Fruit fly (Drosophila melanogaster) whole organism, wandering third instar larva: ENCODE data around the gene wge.

Experiments
- Abd-B ChIP-seq: fragments of >200 bp; optimal IDR thresholded peaks from 2 replicates; lab custom pipeline; 2017; ENCODE audit warnings: missing biosample characterization, missing genetic modification characterization
- Jra ChIP-seq: sonication (Bioruptor generic); optimal IDR thresholded peaks from 2 replicates; lab custom pipeline; 2016; ENCODE audit warnings: missing biosample characterization, missing genetic modification characterization
- Mio ChIP-seq: sonication (Bioruptor generic); optimal IDR thresholded peaks from 2 replicates; lab custom pipeline; 2016; ENCODE audit warnings: missing biosample characterization, missing genetic modification characterization
- Myc ChIP-seq: fragments of >200 bp; optimal IDR thresholded peaks from 2 replicates; lab custom pipeline; 2017
- Sp1 ChIP-seq: fragments of 200-800 bp; sonication (Bioruptor generic); optimal IDR thresholded peaks from 3 replicates; lab custom pipeline; 2019; ENCODE audit warnings: missing biosample characterization, mild to moderate bottlenecking, missing genetic modification characterization, moderate library complexity
- br ChIP-seq: fragments of 200-800 bp; sonication (Bioruptor generic); optimal IDR thresholded peaks from 2 replicates; lab custom pipeline; 2016; ENCODE audit warnings: missing biosample characterization, missing genetic modification characterization
- brk ChIP-seq: fragments of 200-800 bp; sonication (Bioruptor generic); optimal IDR thresholded peaks from 2 replicates; lab custom pipeline; 2016; ENCODE audit warnings: missing biosample characterization, mild to moderate bottlenecking, missing genetic modification characterization
- dl ChIP-seq, 2 experiments: fragments of 175-275, 200-275 bp in 1 of 2; fragments of 200-275 bp in 1 of 2; sonication (Bioruptor generic); optimal IDR thresholded peaks; lab custom pipeline; 2018; ENCODE audit warnings: mild to moderate bottlenecking in 2 of 2, missing biosample characterization in 2 of 2, missing genetic modification characterization in 2 of 2, moderate library complexity in 2 of 2; ENCODE audit not compliant: partially characterized antibody in 2 of 2, insufficient read depth in 1 of 2
- pan ChIP-seq: fragments of >200 bp; optimal IDR thresholded peaks from 2 replicates; lab custom pipeline; 2017
- psq ChIP-seq: fragments of 200-800 bp; sonication (Bioruptor generic); optimal IDR thresholded peaks from 3 replicates; lab custom pipeline; 2017; ENCODE audit warnings: missing biosample characterization, mild to moderate bottlenecking, missing genetic modification characterization, moderate library complexity
- sage ChIP-seq: fragments of 200-800 bp; sonication (Bioruptor generic); optimal IDR thresholded peaks from 2 replicates; lab custom pipeline; 2016; ENCODE audit warnings: missing biosample characterization, mild to moderate bottlenecking, missing genetic modification characterization
- woc ChIP-seq: sonication (Bioruptor generic); optimal IDR thresholded peaks from 2 replicates; lab custom pipeline; 2016; ENCODE audit warnings: missing biosample characterization, mild to moderate bottlenecking, missing genetic modification characterization

DNA sequence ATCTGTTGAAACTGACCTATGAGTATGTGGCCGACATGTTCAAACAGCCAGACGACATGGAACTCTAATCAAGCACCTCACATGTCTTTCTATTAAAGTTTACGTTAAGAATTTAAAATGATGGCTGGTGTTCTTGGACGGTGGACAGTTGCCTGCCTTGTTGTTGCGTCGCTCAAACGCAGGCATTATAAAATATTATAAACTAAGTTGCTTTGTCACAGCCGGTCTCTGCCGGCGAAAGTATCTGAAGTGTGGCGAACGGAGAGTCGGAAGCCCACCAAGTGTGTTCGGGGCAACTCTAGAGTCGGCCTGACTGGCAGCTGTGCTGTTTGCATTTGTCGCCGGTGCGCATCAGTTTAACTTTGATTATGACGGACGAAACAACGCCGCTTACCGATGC, 26.3 kb downstream of the wge start, which contains the start of gene cd:
- TF ChIP-seq psq: no peak
- TF ChIP-seq dl (GFP tag; optimal IDR thresholded peaks at IDR 0.05; lab: Kevin White, UChicago; ENCODE audit: insufficient read depth in 1 of 2, partially characterized antibody in 2 of 2): no peak
- no peak for TF ChIP-seq sage (GFP tag; lab: Kevin White, UChicago)
- TF ChIP-seq Jra (GFP tag; lab: Kevin White, UChicago): no peak
- no peak for TF ChIP-seq Abd-B (GFP tag; lab: Kevin White, UChicago)
- TF ChIP-seq woc (GFP tag; lab: Kevin White, UChicago): no peak
- no peak for TF ChIP-seq br (GFP tag; lab: Kevin White, UChicago)
- no peak for TF ChIP-seq pan (lab: Kevin White, UChicago)
- no peak for TF ChIP-seq Myc (lab: Kevin White, UChicago)
- TF ChIP-seq Sp1: no peak
- no peak for TF ChIP-seq Mio (GFP tag; lab: Kevin White, UChicago)
- TF ChIP-seq brk (GFP tag; lab: Kevin White, UChicago): no peak
